Worm (Caenorhabditis elegans) whole organism, L2 larva: Measurements from ENCODE around the gene csn-3.

Experiments
- egl-27 ChIP-seq: sonication (generic microtip); optimal IDR thresholded peaks from 3 replicates; lab custom pipeline; 2017; ENCODE audit warnings: missing biosample characterization, missing genetic modification reagents, missing genetic modification characterization
- lin-11 ChIP-seq: fragments of 150-350 bp; sonication (generic microtip); optimal IDR thresholded peaks from 2 replicates; lab custom pipeline; 2014; ENCODE audit warnings: missing biosample characterization, missing genetic modification characterization, inconsistent platforms, mixed read lengths
- lsy-2 ChIP-seq, 2 experiments: fragments of 150-350 bp in 1 of 2; sonication (generic microtip) in 1 of 2; optimal IDR thresholded peaks; 2 replicates each; lab custom pipeline; 2014 to 2017; ENCODE audit warnings: missing biosample characterization in 2 of 2, missing genetic modification characterization in 2 of 2
- mab-5 ChIP-seq: fragments of 150-350 bp; optimal IDR thresholded peaks from 2 replicates; lab custom pipeline; 2014; ENCODE audit warnings: missing biosample characterization, missing genetic modification characterization
- zag-1 ChIP-seq: fragments of 150-350 bp; optimal IDR thresholded peaks from 2 replicates; lab custom pipeline; 2014; ENCODE audit warnings: missing biosample characterization, missing genetic modification characterization

DNA sequence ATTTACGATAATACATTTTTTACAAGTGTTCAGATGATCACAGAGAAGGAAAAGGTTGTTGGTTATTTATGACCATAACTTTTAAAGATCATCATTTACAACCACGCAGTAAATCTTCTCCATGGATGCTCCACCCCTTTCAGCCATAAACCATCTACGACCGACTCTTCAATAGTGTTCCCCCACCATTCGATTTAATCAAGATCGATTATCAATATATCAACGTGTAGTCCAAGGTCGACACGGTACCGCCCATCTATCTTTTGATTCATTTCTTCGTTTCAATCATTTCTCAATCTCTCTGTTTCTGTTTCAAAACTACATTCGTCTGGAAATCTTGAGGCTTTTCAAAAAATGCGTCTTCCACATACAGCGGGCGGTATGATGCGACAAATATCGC, 50.3 kb downstream of the csn-3 start, which contains the start of gene aass-1:
- TF ChIP-seq lin-11 (tag; lab: Kevin White, UChicago) (no peak), lsy-2 (tag; optimal IDR thresholded peaks at IDR 0.05; lab: Kevin White, UChicago) (no peak), mab-5 (tag; lab: Kevin White, UChicago) (no peak), zag-1 (tag; lab: Kevin White, UChicago) (no peak), egl-27 (tag; lab: Kevin White, UChicago) (no peak)
